Worm (Caenorhabditis elegans) whole organism, L3 larva: ENCODE measurements around the gene F45G2.7.

Source experiments
- R02D3.7 ChIP-seq: fragments of 150-350 bp; optimal IDR thresholded peaks from 2 replicates; lab custom pipeline; 2014; ENCODE audit warnings: missing biosample characterization, missing genetic modification characterization
- ZK546.5 ChIP-seq: sonication (generic microtip); optimal IDR thresholded peaks from 2 replicates; lab custom pipeline; 2017; ENCODE audit warnings: missing biosample characterization, missing genetic modification characterization
- aly-2 ChIP-seq: fragments of 150-350 bp; optimal IDR thresholded peaks from 2 replicates; lab custom pipeline; 2014; ENCODE audit warnings: missing biosample characterization, missing genetic modification characterization
- ama-1 ChIP-seq: fragments of 150-350 bp; optimal IDR thresholded peaks from 2 replicates; lab custom pipeline; 2018
- ceh-16 ChIP-seq: sonication (generic microtip); optimal IDR thresholded peaks from 2 replicates; lab custom pipeline; 2017; ENCODE audit warnings: missing biosample characterization, missing genetic modification characterization
- ceh-28 ChIP-seq: fragments of 150-350 bp; optimal IDR thresholded peaks from 2 replicates; lab custom pipeline; 2014; ENCODE audit warnings: missing biosample characterization, missing genetic modification reagents, missing genetic modification characterization
- ceh-82 ChIP-seq: fragments of 150-350 bp; optimal IDR thresholded peaks from 2 replicates; lab custom pipeline; 2014; ENCODE audit warnings: missing biosample characterization, missing genetic modification characterization
- ceh-9 ChIP-seq: sonication (generic microtip); optimal IDR thresholded peaks from 2 replicates; lab custom pipeline; 2018; ENCODE audit warnings: missing biosample characterization, missing genetic modification characterization
- daf-12 ChIP-seq: fragments of 150-350 bp; optimal IDR thresholded peaks from 2 replicates; lab custom pipeline; 2014; ENCODE audit warnings: missing biosample characterization, missing genetic modification reagents, missing genetic modification characterization
- egl-27 ChIP-seq: sonication (generic microtip); optimal IDR thresholded peaks from 4 replicates; lab custom pipeline; 2017; ENCODE audit warnings: missing biosample characterization, missing genetic modification reagents, missing genetic modification characterization
- egl-5 ChIP-seq: fragments of 150-350 bp; optimal IDR thresholded peaks from 2 replicates; lab custom pipeline; 2017; ENCODE audit warnings: missing biosample characterization, missing genetic modification reagents, missing genetic modification characterization, inconsistent platforms
- elt-1 ChIP-seq: fragments of 150-350 bp; optimal IDR thresholded peaks from 2 replicates; lab custom pipeline; 2014; ENCODE audit warnings: missing biosample characterization, missing genetic modification characterization
- elt-2 ChIP-seq: sonication (generic microtip); optimal IDR thresholded peaks from 2 replicates; lab custom pipeline; 2016; ENCODE audit warnings: missing genetic modification reagents, mild to moderate bottlenecking, missing genetic modification characterization, missing compliant biosample characterization
- elt-3 ChIP-seq, 3 experiments: fragments of 150-350 bp in 1 of 3; sonication (generic microtip) in 2 of 3; optimal IDR thresholded peaks; 2 replicates in 2 of 3; 4 replicates in 1 of 3; lab custom pipeline; 2014 to 2017; ENCODE audit warnings: missing biosample characterization in 3 of 3, missing genetic modification characterization in 3 of 3
- eor-1 ChIP-seq, 2 experiments: fragments of 150-350 bp; optimal IDR thresholded peaks; 2 replicates each; lab custom pipeline; 2014 to 2018; ENCODE audit warnings: missing biosample characterization in 2 of 2, missing genetic modification characterization in 2 of 2
- fkh-10 ChIP-seq: sonication (generic microtip); optimal IDR thresholded peaks from 2 replicates; lab custom pipeline; 2017; ENCODE audit warnings: missing biosample characterization, missing genetic modification reagents, missing genetic modification characterization
- fkh-2 ChIP-seq: fragments of 150-350 bp; optimal IDR thresholded peaks from 2 replicates; lab custom pipeline; 2014; ENCODE audit warnings: missing biosample characterization, missing genetic modification reagents, missing genetic modification characterization
- fos-1 ChIP-seq: fragments of 150-350 bp; optimal IDR thresholded peaks from 2 replicates; lab custom pipeline; 2014; ENCODE audit warnings: missing biosample characterization, missing genetic modification characterization
- hmg-11 ChIP-seq: sonication (generic microtip); optimal IDR thresholded peaks from 2 replicates; lab custom pipeline; 2016; ENCODE audit warnings: missing genetic modification characterization, missing compliant biosample characterization
- jun-1 ChIP-seq: fragments of 150-350 bp; optimal IDR thresholded peaks from 2 replicates; lab custom pipeline; 2014; ENCODE audit warnings: missing biosample characterization, missing genetic modification reagents, missing genetic modification characterization
- lin-15B ChIP-seq: fragments of 150-350 bp; optimal IDR thresholded peaks from 2 replicates; lab custom pipeline; 2014; ENCODE audit warnings: missing biosample characterization, missing genetic modification characterization
- lin-39 ChIP-seq: fragments of 150-350 bp; optimal IDR thresholded peaks from 2 replicates; lab custom pipeline; 2018; ENCODE audit warnings: missing biosample characterization, missing genetic modification reagents, missing genetic modification characterization
- lsy-12 ChIP-seq: sonication (generic microtip); optimal IDR thresholded peaks from 2 replicates; lab custom pipeline; 2016; ENCODE audit warnings: mild to moderate bottlenecking, missing genetic modification characterization, missing compliant biosample characterization
- mdl-1 ChIP-seq: fragments of 150-350 bp; optimal IDR thresholded peaks from 2 replicates; lab custom pipeline; 2014; ENCODE audit warnings: missing biosample characterization, missing genetic modification characterization
- mml-1 ChIP-seq: fragments of 150-350 bp; sonication (generic microtip); optimal IDR thresholded peaks from 3 replicates; lab custom pipeline; 2014; ENCODE audit warnings: missing biosample characterization, missing genetic modification characterization
- nfya-1 ChIP-seq: sonication (generic microtip); optimal IDR thresholded peaks from 2 replicates; lab custom pipeline; 2017; ENCODE audit warnings: missing genetic modification characterization, mild to moderate bottlenecking, missing compliant biosample characterization, antibody characterized with exemption, moderate library complexity; ENCODE audit not compliant: insufficient read depth
- nhr-11 ChIP-seq: fragments of 150-350 bp; optimal IDR thresholded peaks from 2 replicates; lab custom pipeline; 2014; ENCODE audit warnings: missing biosample characterization, missing genetic modification characterization
- nhr-12 ChIP-seq: fragments of 150-350 bp; optimal IDR thresholded peaks from 2 replicates; lab custom pipeline; 2014; ENCODE audit warnings: missing biosample characterization, missing genetic modification characterization
- nhr-23 ChIP-seq: fragments of 150-350 bp; optimal IDR thresholded peaks from 2 replicates; lab custom pipeline; 2014; ENCODE audit warnings: missing biosample characterization, missing genetic modification reagents, missing genetic modification characterization
- nhr-237 ChIP-seq: fragments of 150-350 bp; optimal IDR thresholded peaks from 2 replicates; lab custom pipeline; 2014; ENCODE audit warnings: missing biosample characterization, missing genetic modification characterization
- nhr-25 ChIP-seq: sonication (generic microtip); optimal IDR thresholded peaks from 2 replicates; lab custom pipeline; 2017; ENCODE audit warnings: missing biosample characterization, missing genetic modification characterization
- nhr-28 ChIP-seq: fragments of 150-350 bp; optimal IDR thresholded peaks from 2 replicates; lab custom pipeline; 2014; ENCODE audit warnings: missing biosample characterization, missing genetic modification characterization
- nhr-43 ChIP-seq: sonication (generic microtip); optimal IDR thresholded peaks from 2 replicates; lab custom pipeline; 2016; ENCODE audit warnings: mild to moderate bottlenecking, missing genetic modification characterization, missing compliant biosample characterization; ENCODE audit not compliant: poor library complexity, severe bottlenecking
- nhr-67 ChIP-seq: fragments of 150-350 bp; optimal IDR thresholded peaks from 2 replicates; lab custom pipeline; 2014; ENCODE audit warnings: missing biosample characterization, missing genetic modification characterization
- nhr-76 ChIP-seq: fragments of 150-350 bp; sonication (generic microtip); optimal IDR thresholded peaks from 5 replicates; lab custom pipeline; 2014; ENCODE audit warnings: missing biosample characterization, missing genetic modification characterization
- nhr-77 ChIP-seq: fragments of 150-350 bp; optimal IDR thresholded peaks from 2 replicates; lab custom pipeline; 2014; ENCODE audit warnings: missing biosample characterization, missing genetic modification characterization
- pha-4 ChIP-seq: fragments of 150-350 bp; optimal IDR thresholded peaks from 2 replicates; lab custom pipeline; 2014; ENCODE audit warnings: missing biosample characterization, missing genetic modification reagents, missing genetic modification characterization
- pqm-1 ChIP-seq: fragments of 150-350 bp; optimal IDR thresholded peaks from 2 replicates; lab custom pipeline; 2017; ENCODE audit warnings: missing biosample characterization, missing genetic modification characterization, inconsistent platforms
- sea-2 ChIP-seq: fragments of 150-350 bp; sonication (generic microtip); optimal IDR thresholded peaks from 4 replicates; lab custom pipeline; 2014; ENCODE audit warnings: missing biosample characterization, missing genetic modification reagents, missing genetic modification characterization
- skn-1 ChIP-seq: fragments of 150-350 bp; optimal IDR thresholded peaks from 2 replicates; lab custom pipeline; 2014; ENCODE audit warnings: missing biosample characterization, missing genetic modification characterization
- snpc-4 ChIP-seq: fragments of 150-350 bp; optimal IDR thresholded peaks from 2 replicates; lab custom pipeline; 2014; ENCODE audit warnings: missing biosample characterization, missing genetic modification characterization
- tbx-2 ChIP-seq: sonication (generic microtip); optimal IDR thresholded peaks from 2 replicates; lab custom pipeline; 2016; ENCODE audit warnings: mild to moderate bottlenecking, missing genetic modification characterization, missing compliant biosample characterization
- unc-39 ChIP-seq: sonication (generic microtip); optimal IDR thresholded peaks from 4 replicates; lab custom pipeline; 2017; ENCODE audit warnings: missing biosample characterization, missing genetic modification characterization
- unc-62 ChIP-seq: fragments of 150-350 bp; sonication (generic microtip); optimal IDR thresholded peaks from 4 replicates; lab custom pipeline; 2014; ENCODE audit warnings: missing biosample characterization, missing genetic modification reagents, missing genetic modification characterization
- zag-1 ChIP-seq: fragments of 150-350 bp; optimal IDR thresholded peaks from 2 replicates; lab custom pipeline; 2014; ENCODE audit warnings: missing biosample characterization, missing genetic modification characterization
- ztf-11 ChIP-seq: fragments of 150-350 bp; optimal IDR thresholded peaks from 2 replicates; lab custom pipeline; 2014; ENCODE audit warnings: missing biosample characterization, missing genetic modification characterization
- ztf-4 ChIP-seq: fragments of 150-350 bp; optimal IDR thresholded peaks from 2 replicates; lab custom pipeline; 2014; ENCODE audit warnings: missing biosample characterization, missing genetic modification characterization

F45G2.7 gene

ce11 chrIII:13465918-13466592 is 31.8 kb upstream of the F45G2.7 start, which contains the start of gene cdk-5:
cdk-5 (minus strand) TSS chrIII:13466342.
- TF ChIP-seq daf-12 (tag; lab: Kevin White, UChicago) (no peak), eor-1 (tag; optimal IDR thresholded peaks at IDR 0.05; lab: Kevin White, UChicago) (peak in 1 of 2 experiments; percentile 58), unc-62 (GFP tag; lab: Kevin White, UChicago) (no peak), snpc-4 (tag; lab: Kevin White, UChicago) (peak; percentile 82), pqm-1 (peak; percentile 61), mml-1 (tag; lab: Kevin White, UChicago) (no peak), aly-2 (no peak), tbx-2 (tag; lab: Kevin White, UChicago) (peak; percentile 71), elt-3 (tag; optimal IDR thresholded peaks at IDR 0.05; lab: Kevin White, UChicago) (no peak), fkh-10 (peak; percentile 51), unc-39 (no peak), pha-4 (tag; lab: Kevin White, UChicago) (peak; percentile 97), elt-1 (tag; lab: Kevin White, UChicago) (peak; percentile 60), ama-1 (peak; percentile 74), nhr-25 (peak; percentile 91), nfya-1 (tag; lab: Kevin White, UChicago) (peak; percentile 95), nhr-23 (peak; percentile 95), nhr-77 (tag; lab: Kevin White, UChicago) (peak; percentile 28), hmg-11 (peak; percentile 49), nhr-237 (tag; lab: Kevin White, UChicago) (no peak), nhr-11 (no peak), zag-1 (tag; lab: Kevin White, UChicago) (no peak), skn-1 (tag; lab: Kevin White, UChicago) (peak; percentile 89), ztf-11 (tag; lab: Kevin White, UChicago) (no peak), ceh-82 (tag; lab: Kevin White, UChicago) (peak; percentile 48), nhr-12 (tag; lab: Kevin White, UChicago) (no peak), R02D3.7 (peak; percentile 34), ceh-16 (tag; lab: Kevin White, UChicago) (no peak), mdl-1 (tag; lab: Kevin White, UChicago) (no peak), lin-15B (tag; lab: Kevin White, UChicago) (peak; percentile 86), elt-2 (peak; percentile 50), nhr-67 (tag; lab: Kevin White, UChicago) (no peak), nhr-43 (tag; lab: Kevin White, UChicago) (peak; percentile 90), egl-27 (tag; lab: Kevin White, UChicago) (no peak), lsy-12 (tag; lab: Kevin White, UChicago) (peak; percentile 76), ZK546.5 (peak; percentile 64), ztf-4 (peak; percentile 49), fos-1 (tag; lab: Kevin White, UChicago) (no peak), sea-2 (no peak), jun-1 (tag; lab: Kevin White, UChicago) (peak; percentile 84), fkh-2 (no peak), lin-39 (tag; lab: Kevin White, UChicago) (peak; percentile 56), ceh-28 (tag; lab: Kevin White, UChicago) (peak; percentile 95), egl-5 (tag; lab: Kevin White, UChicago) (no peak), nhr-28 (tag; lab: Kevin White, UChicago) (no peak), nhr-76 (tag; lab: Kevin White, UChicago) (no peak), ceh-9 (tag; lab: Kevin White, UChicago) (no peak)
